Worm (Caenorhabditis elegans): ENCODE results near the gene sel-11.

DNA sequence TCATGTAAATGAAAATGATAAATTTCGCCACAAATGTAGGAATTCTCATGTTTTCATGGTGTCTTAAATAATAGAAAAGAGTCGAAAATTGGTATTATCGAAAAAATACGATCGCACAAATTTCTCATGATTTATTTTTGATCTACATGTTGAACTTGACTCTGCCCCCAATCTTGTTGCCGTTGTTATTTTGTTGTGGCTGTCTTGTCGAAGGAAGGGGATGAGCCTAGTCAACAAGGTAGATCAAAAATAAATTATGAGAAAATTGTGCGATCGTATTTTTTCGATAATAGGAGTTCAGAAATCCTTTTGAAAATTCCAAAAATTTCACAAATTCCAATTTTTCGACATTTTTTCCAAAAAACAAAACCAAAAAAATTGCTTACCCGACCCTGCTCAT is 48.4 kb downstream of the sel-11 start:
- no peak for TF ChIP-seq nhr-237 (tag; optimal IDR thresholded peaks at IDR 0.05)
- TF ChIP-seq Y48G9A.11 (GFP tag; IDR thresholded peaks at IDR 0.05), result no peak
- TF ChIP-seq jun-1 (tag; optimal IDR thresholded peaks at IDR 0.05), result no peak
- TF ChIP-seq php-3 (GFP tag; IDR thresholded peaks at IDR 0.05), result no peak
- no peak for TF ChIP-seq daf-12 (tag; optimal IDR thresholded peaks at IDR 0.05)
- TF ChIP-seq pha-4 (GFP tag; IDR thresholded peaks at IDR 0.05), result no peak
- TF ChIP-seq pha-4 (tag; optimal IDR thresholded peaks at IDR 0.05), result no peak
- no peak for TF ChIP-seq nhr-25 (tag; optimal IDR thresholded peaks at IDR 0.05; ENCODE audit: borderline replicate concordance, insufficient read depth)

Data from whole organism, L4 larva.